Worm (Caenorhabditis elegans) whole organism, midembryonic: ENCODE data around the gene R08E3.3.

Source experiments
- flt-1 ChIP-seq: fragments of 200-800 bp; sonication (Bioruptor generic); IDR thresholded peaks from 2 replicates; pipeline ENCODE4 v1.3.6; 2022; ENCODE audit warnings: missing genetic modification characterization, missing compliant biosample characterization
- klf-2 ChIP-seq: fragments of 200-800 bp; sonication (Bioruptor generic); conservative IDR thresholded peaks from 2 replicates; pipeline ENCODE4 v1.3.6; 2022; ENCODE audit warnings: missing genetic modification reagents, missing genetic modification characterization, missing compliant biosample characterization
- med-1 ChIP-seq: sonication (generic microtip); optimal IDR thresholded peaks from 2 replicates; lab custom pipeline; 2017; ENCODE audit warnings: missing genetic modification characterization, mild to moderate bottlenecking, missing compliant biosample characterization, antibody characterized with exemption, missing genetic modification reagents; ENCODE audit not compliant: insufficient read depth
- ztf-29 ChIP-seq: fragments of 200-800 bp; sonication (Bioruptor generic); IDR thresholded peaks from 2 replicates; pipeline ENCODE4 v1.3.6; 2022; ENCODE audit warnings: missing genetic modification reagents, missing genetic modification characterization, missing compliant biosample characterization

DNA sequence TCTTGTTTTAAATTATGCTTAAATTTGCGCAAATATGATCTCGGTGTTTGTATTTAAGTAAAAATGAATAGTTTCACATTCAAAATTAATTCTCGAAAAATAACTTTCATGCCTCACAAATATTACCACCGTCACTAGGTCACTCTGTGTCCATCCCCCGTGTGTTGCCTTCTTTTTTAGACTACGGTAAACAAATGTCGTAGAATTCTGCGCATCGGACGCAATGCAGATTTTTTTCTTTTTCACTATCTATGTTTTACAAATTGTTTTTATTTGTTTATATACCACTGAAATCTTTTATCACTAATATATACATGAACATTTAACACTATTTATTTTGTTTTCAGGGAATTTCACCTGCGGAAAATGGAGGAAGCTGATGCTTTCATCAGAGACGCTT, at the start of gene R08E3.3:
- TF ChIP-seq klf-2 (GFP tag; lab: Robert Waterston, UW) (no peak), ztf-29 (no peak), med-1 (no peak), flt-1 (GFP tag; lab: Robert Waterston, UW) (no peak)
